Fruit fly (Drosophila melanogaster): ENCODE measurements around the gene mRpS5.

mRpS5 gene

dm6 chr3L:24537073-24538004 is at the start of gene mRpS5 (continued):
- peak; percentile 47; the same call in 1 of the 2 replicates for TF ChIP-seq Xrp1 (GFP tag; IDR thresholded peaks at IDR 0.05)
- TF ChIP-seq Hmr (GFP tag; optimal IDR thresholded peaks at IDR 0.05), result no peak
- no peak for TF ChIP-seq ap (GFP tag; IDR thresholded peaks at IDR 0.05)
- peak; percentile 81 for TF ChIP-seq CG3995 (GFP tag; optimal IDR thresholded peaks at IDR 0.05)
- no peak for TF ChIP-seq CG9727 (GFP tag; optimal IDR thresholded peaks at IDR 0.05)
- TF ChIP-seq Chrac-16 (GFP tag; optimal IDR thresholded peaks at IDR 0.05), result no peak
- TF ChIP-seq Hey (tag; optimal IDR thresholded peaks at IDR 0.05), result no peak
- no peak for TF ChIP-seq CG9215 (GFP tag; IDR thresholded peaks at IDR 0.05)
- no peak for TF ChIP-seq CG18262 (tag; optimal IDR thresholded peaks at IDR 0.05)
- TF ChIP-seq D (optimal IDR thresholded peaks at IDR 0.05), result no peak
- TF ChIP-seq D (GFP tag; optimal IDR thresholded peaks at IDR 0.05), result no peak
- TF ChIP-seq CG15514 (GFP tag; optimal IDR thresholded peaks at IDR 0.05), result no peak
- no peak for TF ChIP-seq CG32767 (GFP tag; IDR thresholded peaks at IDR 0.05)
- no peak for TF ChIP-seq Camta (GFP tag; optimal IDR thresholded peaks at IDR 0.05)
- TF ChIP-seq Max (GFP tag; optimal IDR thresholded peaks at IDR 0.05), result no peak
- TF ChIP-seq CG34422 (GFP tag; IDR thresholded peaks at IDR 0.05), result no peak
- peak; percentile 96 for TF ChIP-seq ssp (GFP tag; IDR thresholded peaks at IDR 0.05)
- TF ChIP-seq CG34376 (GFP tag; optimal IDR thresholded peaks at IDR 0.05), result no peak
- no peak for TF ChIP-seq CG7839 (tag; optimal IDR thresholded peaks at IDR 0.05)
- no peak for TF ChIP-seq CG7963 (GFP tag; IDR thresholded peaks at IDR 0.05; ENCODE audit: partially characterized antibody)
- TF ChIP-seq twi (tag; optimal IDR thresholded peaks at IDR 0.05), result no peak
- peak; percentile 48 for TF ChIP-seq gem (tag; optimal IDR thresholded peaks at IDR 0.05)
- peak in 1 of 2 experiments; percentile 57 for TF ChIP-seq tll (GFP tag; optimal IDR thresholded peaks at IDR 0.05)
- TF ChIP-seq chinmo (GFP tag; IDR thresholded peaks at IDR 0.05; ENCODE audit: partially characterized antibody), result no peak
- peak; percentile 18 for TF ChIP-seq Sry-δ (GFP tag; optimal IDR thresholded peaks at IDR 0.05)
- TF ChIP-seq al (GFP tag; IDR thresholded peaks at IDR 0.05), result no peak
- TF ChIP-seq pzg (GFP tag; optimal IDR thresholded peaks at IDR 0.05), result peak; percentile 29
- no peak for TF ChIP-seq Awh (GFP tag; IDR thresholded peaks at IDR 0.05)
- peak; percentile 66 for TF ChIP-seq CG4617 (GFP tag; optimal IDR thresholded peaks at IDR 0.05; ENCODE audit: borderline replicate concordance)
- no peak for TF ChIP-seq zfh1 (GFP tag; IDR thresholded peaks at IDR 0.05)
- TF ChIP-seq tin (GFP tag; optimal IDR thresholded peaks at IDR 0.05), result no peak
- peak; percentile 23; the same call in 1 of the 3 replicates for TF ChIP-seq CG16813 (GFP tag; IDR thresholded peaks at IDR 0.05; ENCODE audit: partially characterized antibody)
- TF ChIP-seq kni (GFP tag; optimal IDR thresholded peaks at IDR 0.05), result no peak
- TF ChIP-seq CG1233 (GFP tag; optimal IDR thresholded peaks at IDR 0.05), result no peak
- TF ChIP-seq CG1024 (GFP tag; IDR thresholded peaks at IDR 0.05), result peak; percentile 97
- no peak for TF ChIP-seq Tbp (GFP tag; optimal IDR thresholded peaks at IDR 0.05)
- no peak for TF ChIP-seq CG7987 (GFP tag; optimal IDR thresholded peaks at IDR 0.05)
- TF ChIP-seq Hr3 (GFP tag; optimal IDR thresholded peaks at IDR 0.05), result no peak
- no peak for TF ChIP-seq p53 (GFP tag; optimal IDR thresholded peaks at IDR 0.05)
- no peak for TF ChIP-seq CG15479 (GFP tag; optimal IDR thresholded peaks at IDR 0.05)
- TF ChIP-seq CG2120 (GFP tag; optimal IDR thresholded peaks at IDR 0.05), result no peak
- TF ChIP-seq CG4854 (GFP tag; optimal IDR thresholded peaks at IDR 0.05), result no peak
- 0 out of 3 replicates have a peak, but pooled peaks have one; percentile 23 for TF ChIP-seq knrl (GFP tag; IDR thresholded peaks at IDR 0.05; ENCODE audit: partially characterized antibody)
- no peak for TF ChIP-seq klu (GFP tag; IDR thresholded peaks at IDR 0.05)
- no peak for TF ChIP-seq fd3F (GFP tag; optimal IDR thresholded peaks at IDR 0.05)
- no peak for TF ChIP-seq CG4360 (GFP tag; IDR thresholded peaks at IDR 0.05)
- no peak for TF ChIP-seq CG12391 (tag; optimal IDR thresholded peaks at IDR 0.05)
- no peak for TF ChIP-seq sd (tag; optimal IDR thresholded peaks at IDR 0.05)
- TF ChIP-seq CG14710 (tag; optimal IDR thresholded peaks at IDR 0.05), result no peak
